Worm (Caenorhabditis elegans): Measurements from ENCODE around the gene F58B3.6.

- TF ChIP-seq ref-1 (GFP tag; conservative IDR thresholded peaks at IDR 0.05) (no peak), ztf-23 (GFP tag; IDR thresholded peaks at IDR 0.05) (no peak)
These were observed 7.4 kb downstream of the F58B3.6 start, which contains the start of gene prx-2 for ce11 chrIV:11643829-11644228.
